Worm (Caenorhabditis elegans) whole organism, L3 larva: ENCODE measurements around the gene K07H8.12.

Experiments used
- pqm-1 ChIP-seq: fragments of 150-350 bp; optimal IDR thresholded peaks from 2 replicates; lab custom pipeline; 2017; ENCODE audit warnings: missing biosample characterization, missing genetic modification characterization, inconsistent platforms
- snpc-4 ChIP-seq: fragments of 150-350 bp; optimal IDR thresholded peaks from 2 replicates; lab custom pipeline; 2014; ENCODE audit warnings: missing biosample characterization, missing genetic modification characterization
- unc-39 ChIP-seq: sonication (generic microtip); optimal IDR thresholded peaks from 4 replicates; lab custom pipeline; 2017; ENCODE audit warnings: missing biosample characterization, missing genetic modification characterization

DNA sequence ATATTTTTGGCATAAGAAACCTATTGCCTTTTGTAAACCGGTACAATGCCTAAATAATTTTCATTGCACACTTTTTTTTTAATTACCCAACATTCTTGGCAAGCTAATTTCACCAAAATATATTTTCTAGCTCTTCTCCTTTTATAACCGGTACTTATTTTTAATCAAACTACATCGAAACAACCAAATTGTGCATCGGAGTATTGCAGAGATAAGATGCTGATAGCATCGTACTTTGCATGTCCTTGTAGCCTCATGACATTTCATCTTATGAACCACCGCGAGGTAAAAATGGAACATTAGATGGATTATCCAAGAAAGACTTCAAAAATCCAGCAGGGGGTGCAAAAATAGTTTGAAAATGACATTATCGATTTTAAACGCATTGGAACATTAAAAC is 21.3 kb downstream of the K07H8.12 start:
- TF ChIP-seq unc-39 (tag; lab: Kevin White, UChicago), result no peak
- TF ChIP-seq pqm-1 (tag; lab: Kevin White, UChicago), result peak; percentile 44
- no peak for TF ChIP-seq snpc-4 (tag; lab: Kevin White, UChicago)
